Fruit fly (Drosophila melanogaster) whole organism, embryonic: ENCODE measurements around the gene Prp3.

Experiments
- ATbp ChIP-seq: fragments of 200-800 bp; sonication (Bioruptor generic); optimal IDR thresholded peaks from 2 replicates; lab custom pipeline; 2017; ENCODE audit warnings: missing biosample characterization, mild to moderate bottlenecking, missing genetic modification characterization, missing genetic modification reagents
- Aef1 ChIP-seq: fragments of 200-800 bp; sonication (Bioruptor generic); IDR thresholded peaks from 3 replicates; pipeline ENCODE4 v1.3.6; 2022; ENCODE audit warnings: missing biosample characterization, missing genetic modification characterization
- CG10543 ChIP-seq: fragments of 200-800 bp; sonication (Bioruptor generic); optimal IDR thresholded peaks from 3 replicates; lab custom pipeline; 2017; ENCODE audit warnings: missing biosample characterization, mild to moderate bottlenecking, missing genetic modification characterization, moderate library complexity
- CG10654 ChIP-seq: fragments of 200-800 bp; sonication (Bioruptor generic); optimal IDR thresholded peaks from 2 replicates; lab custom pipeline; 2016; ENCODE audit warnings: missing biosample characterization, missing genetic modification characterization
- CG10959 ChIP-seq: fragments of 200-800 bp; sonication (Bioruptor generic); IDR thresholded peaks from 2 replicates; pipeline ENCODE4 v1.3.6; 2022; ENCODE audit warnings: missing biosample characterization, missing genetic modification characterization
- CG11093 ChIP-seq: fragments of 200-800 bp; sonication (Bioruptor generic); IDR thresholded peaks from 3 replicates; pipeline ENCODE4 v1.3.6; 2022; ENCODE audit warnings: missing biosample characterization, missing genetic modification characterization
- CG12659 ChIP-seq: fragments of 200-800 bp; sonication (Bioruptor generic); optimal IDR thresholded peaks from 3 replicates; lab custom pipeline; 2017; ENCODE audit warnings: mild to moderate bottlenecking, missing biosample characterization, missing genetic modification reagents, missing genetic modification characterization
- CG15073 ChIP-seq: fragments of 200-800 bp; sonication (Bioruptor generic); optimal IDR thresholded peaks from 2 replicates; lab custom pipeline; 2016; ENCODE audit warnings: missing biosample characterization, missing genetic modification characterization
- CG16815 ChIP-seq: fragments of 200-800 bp; sonication (Bioruptor generic); optimal IDR thresholded peaks from 3 replicates; lab custom pipeline; 2017; ENCODE audit warnings: missing biosample characterization, mild to moderate bottlenecking, missing genetic modification characterization
- CG17568 ChIP-seq: fragments of 200-800 bp; sonication (Bioruptor generic); optimal IDR thresholded peaks from 2 replicates; lab custom pipeline; 2018; ENCODE audit warnings: missing biosample characterization, mild to moderate bottlenecking, missing genetic modification characterization, moderate library complexity
- CG18262 ChIP-seq: fragments of 200-800 bp; optimal IDR thresholded peaks from 3 replicates; lab custom pipeline; 2019; ENCODE audit warnings: missing biosample characterization, mild to moderate bottlenecking, missing genetic modification characterization, moderate library complexity
- CG18764 ChIP-seq: fragments of 200-800 bp; sonication (Bioruptor generic); optimal IDR thresholded peaks from 3 replicates; lab custom pipeline; 2016; ENCODE audit warnings: missing biosample characterization, missing genetic modification characterization
- CG42726 ChIP-seq: fragments of 200-800 bp; sonication (Bioruptor generic); IDR thresholded peaks from 2 replicates; pipeline ENCODE4 v1.3.6; 2022; ENCODE audit warnings: missing biosample characterization, missing genetic modification characterization; ENCODE audit not compliant: partially characterized antibody
- CG5953 ChIP-seq: fragments of 200-800 bp; sonication (Bioruptor generic); IDR thresholded peaks from 2 replicates; pipeline ENCODE4 v1.3.6; 2022; ENCODE audit warnings: missing biosample characterization, missing genetic modification characterization
- CG6854 ChIP-seq: fragments of 200-800 bp; sonication (Bioruptor generic); optimal IDR thresholded peaks from 3 replicates; lab custom pipeline; 2017; ENCODE audit warnings: missing biosample characterization, mild to moderate bottlenecking, missing genetic modification characterization
- CG8388 ChIP-seq: fragments of 200-800 bp; sonication (Bioruptor generic); optimal IDR thresholded peaks from 2 replicates; lab custom pipeline; 2019; ENCODE audit warnings: missing biosample characterization, mild to moderate bottlenecking, missing genetic modification characterization, moderate library complexity
- Dek ChIP-seq: fragments of 200-800 bp; sonication (Bioruptor generic); optimal IDR thresholded peaks from 3 replicates; lab custom pipeline; 2019; ENCODE audit warnings: missing biosample characterization, mild to moderate bottlenecking, missing genetic modification characterization, moderate library complexity
- Dfd ChIP-seq, 2 experiments: fragments of >200 bp; optimal IDR thresholded peaks; 2 replicates each; lab custom pipeline; 2017; ENCODE audit warnings: missing biosample characterization in 2 of 2, missing genetic modification characterization in 2 of 2
- Hr3 ChIP-seq: fragments of 200-800 bp; sonication (Bioruptor generic); optimal IDR thresholded peaks from 3 replicates; lab custom pipeline; 2016; ENCODE audit warnings: missing biosample characterization, missing genetic modification characterization
- Hr39 ChIP-seq: fragments of >200 bp; optimal IDR thresholded peaks from 2 replicates; lab custom pipeline; 2017
- Jarid2 ChIP-seq: fragments of 200-800 bp; sonication (Bioruptor generic); optimal IDR thresholded peaks from 3 replicates; lab custom pipeline; 2017; ENCODE audit warnings: mild to moderate bottlenecking, missing biosample characterization, missing genetic modification reagents, missing genetic modification characterization
- MBD-R2 ChIP-seq: fragments of 200-800 bp; sonication (Bioruptor generic); IDR thresholded peaks from 2 replicates; pipeline ENCODE4 v1.3.6; 2022; ENCODE audit warnings: missing biosample characterization, missing genetic modification characterization
- NFAT ChIP-seq: fragments of 200-800 bp; sonication (Bioruptor generic); IDR thresholded peaks from 2 replicates; pipeline ENCODE4 v1.3.6; 2022; ENCODE audit warnings: missing biosample characterization, missing genetic modification characterization
- Pdp1 ChIP-seq, 2 experiments: fragments of 200-800 bp; sonication (Bioruptor generic); optimal IDR thresholded peaks; 3 replicates each; lab custom pipeline; 2016; ENCODE audit warnings: missing biosample characterization in 2 of 2, missing genetic modification characterization in 2 of 2, mild to moderate bottlenecking in 1 of 2, moderate library complexity in 1 of 2
- Ravus ChIP-seq: fragments of 200-800 bp; sonication (Bioruptor generic); IDR thresholded peaks from 2 replicates; pipeline ENCODE4 v1.3.6; 2022; ENCODE audit warnings: missing biosample characterization, missing genetic modification characterization
- Sox102F ChIP-seq: fragments of 200-800 bp; sonication (Bioruptor generic); optimal IDR thresholded peaks from 2 replicates; lab custom pipeline; 2018; ENCODE audit warnings: missing biosample characterization, mild to moderate bottlenecking, missing genetic modification characterization, moderate library complexity
- Trl ChIP-seq, 3 experiments: fragments of >200 bp in 2 of 3; fragments of 200-800 bp in 1 of 3; sonication (Bioruptor generic) in 1 of 3; optimal IDR thresholded peaks; 2 replicates in 1 of 3; 3 replicates in 2 of 3; lab custom pipeline; 2016 to 2017; ENCODE audit warnings: missing biosample characterization in 1 of 3, missing genetic modification characterization in 1 of 3
- az2 ChIP-seq: fragments of 200-800 bp; sonication (Bioruptor generic); optimal IDR thresholded peaks from 3 replicates; lab custom pipeline; 2016; ENCODE audit warnings: missing biosample characterization, missing genetic modification characterization
- croc ChIP-seq: fragments of 200-800 bp; sonication (Bioruptor generic); conservative IDR thresholded peaks from 3 replicates; pipeline ENCODE4 v1.3.6; 2022; ENCODE audit warnings: missing biosample characterization, missing genetic modification characterization
- fd3F ChIP-seq: fragments of 200-800 bp; sonication (Bioruptor generic); optimal IDR thresholded peaks from 2 replicates; lab custom pipeline; 2018; ENCODE audit warnings: missing biosample characterization, mild to moderate bottlenecking, missing genetic modification characterization, moderate library complexity
- lilli ChIP-seq: fragments of 200-800 bp; sonication (Bioruptor generic); optimal IDR thresholded peaks from 3 replicates; lab custom pipeline; 2016; ENCODE audit warnings: missing biosample characterization, missing genetic modification characterization
- mam ChIP-seq: fragments of 200-800 bp; sonication (Bioruptor generic); optimal IDR thresholded peaks from 3 replicates; lab custom pipeline; 2016; ENCODE audit warnings: missing biosample characterization, missing genetic modification characterization
- onecut ChIP-seq: fragments of 200-800 bp; sonication (Bioruptor generic); IDR thresholded peaks from 2 replicates; pipeline ENCODE4 v1.3.6; 2022; ENCODE audit warnings: missing biosample characterization, missing genetic modification characterization
- pfk ChIP-seq: fragments of 200-800 bp; sonication (Bioruptor generic); optimal IDR thresholded peaks from 2 replicates; lab custom pipeline; 2018; ENCODE audit warnings: missing biosample characterization, mild to moderate bottlenecking, missing genetic modification characterization, moderate library complexity
- row ChIP-seq: fragments of 200-800 bp; sonication (Bioruptor generic); IDR thresholded peaks from 3 replicates; pipeline ENCODE4 v1.3.6; 2022; ENCODE audit warnings: missing biosample characterization, missing genetic modification characterization
- sens-2 ChIP-seq: fragments of 200-800 bp; sonication (Bioruptor generic); IDR thresholded peaks from 2 replicates; pipeline ENCODE4 v1.3.6; 2022; ENCODE audit warnings: missing biosample characterization, missing genetic modification characterization
- sim ChIP-seq: fragments of 200-800 bp; sonication (Bioruptor generic); IDR thresholded peaks from 2 replicates; pipeline ENCODE4 v1.3.6; 2022; ENCODE audit warnings: missing biosample characterization, missing genetic modification characterization
- sob ChIP-seq: fragments of 200-800 bp; sonication (Bioruptor generic); IDR thresholded peaks from 2 replicates; pipeline ENCODE4 v1.3.6; 2022; ENCODE audit warnings: missing biosample characterization, missing genetic modification characterization
- sqz ChIP-seq: fragments of 200-800 bp; sonication (Bioruptor generic); optimal IDR thresholded peaks from 3 replicates; lab custom pipeline; 2018; ENCODE audit warnings: missing biosample characterization, mild to moderate bottlenecking, missing genetic modification characterization
- tap ChIP-seq: fragments of 200-800 bp; optimal IDR thresholded peaks from 3 replicates; lab custom pipeline; 2019; ENCODE audit warnings: missing biosample characterization, mild to moderate bottlenecking, missing genetic modification characterization, moderate library complexity
- tio ChIP-seq: fragments of 200-800 bp; sonication (Bioruptor generic); optimal IDR thresholded peaks from 2 replicates; lab custom pipeline; 2017; ENCODE audit warnings: missing biosample characterization, missing genetic modification characterization, inconsistent platforms
- ttk ChIP-seq: fragments of 200-800 bp; sonication (Bioruptor generic); IDR thresholded peaks from 2 replicates; pipeline ENCODE4 v2.1.2; 2022; ENCODE audit warnings: missing biosample characterization, missing genetic modification characterization
- wek ChIP-seq: fragments of 200-800 bp; sonication (Bioruptor generic); optimal IDR thresholded peaks from 3 replicates; lab custom pipeline; 2018; ENCODE audit warnings: missing biosample characterization, mild to moderate bottlenecking, missing genetic modification characterization, moderate library complexity
- wor ChIP-seq: fragments of 200-800 bp; sonication (Bioruptor generic); IDR thresholded peaks from 2 replicates; pipeline ENCODE4 v1.3.6; 2022; ENCODE audit warnings: missing biosample characterization, missing genetic modification characterization

The Prp3 gene

dm6 chr3L:19905427-19905826 lies 4.7 kb upstream of the Prp3 start (continued):
- TF ChIP-seq CG16815 (GFP tag; lab: Kevin White, UChicago) = no peak
- no peak for TF ChIP-seq sim (GFP tag; lab: Robert Waterston, UW)
- TF ChIP-seq Pdp1 (GFP tag; optimal IDR thresholded peaks at IDR 0.05; lab: Kevin White, UChicago) = no peak
- no peak for TF ChIP-seq CG11093
- no peak for TF ChIP-seq sob
- no peak for TF ChIP-seq sqz (GFP tag; lab: Kevin White, UChicago)
- TF ChIP-seq pfk (GFP tag; lab: Kevin White, UChicago) = no peak
- no peak for TF ChIP-seq Hr39 (lab: Kevin White, UChicago)
- no peak for TF ChIP-seq Jarid2 (GFP tag; lab: Kevin White, UChicago)
- TF ChIP-seq CG18262 (tag; lab: Kevin White, UChicago) = peak; percentile 5
- TF ChIP-seq Hr3 = peak; percentile 12
- TF ChIP-seq lilli (GFP tag; lab: Kevin White, UChicago) = peak; percentile 44
- TF ChIP-seq Sox102F (GFP tag; lab: Kevin White, UChicago) = peak; percentile 35
- peak; percentile 17 for TF ChIP-seq az2 (GFP tag; lab: Kevin White, UChicago)
- TF ChIP-seq CG42726 (GFP tag; lab: Robert Waterston, UW) = no peak
- TF ChIP-seq CG15073 = no peak
- TF ChIP-seq sens-2 (GFP tag; lab: Robert Waterston, UW) = no peak; the same call in 1 of the 2 replicates
- no peak; the same call in 1 of the 2 replicates for TF ChIP-seq MBD-R2 (GFP tag; lab: Robert Waterston, UW)
- TF ChIP-seq, all 482 proteins: peak for 54

dm6 chr3L:19906148-19906752 lies 3.9 kb upstream of the Prp3 start:
- TF ChIP-seq sim (GFP tag; lab: Robert Waterston, UW) (no peak), Trl (optimal IDR thresholded peaks at IDR 0.05; lab: Kevin White, UChicago) (peak in 1 of 2 experiments; percentile 29), Trl (GFP tag; optimal IDR thresholded peaks at IDR 0.05; lab: Kevin White, UChicago) (no peak), CG10959 (GFP tag; lab: Robert Waterston, UW) (no peak), row (GFP tag; lab: Robert Waterston, UW) (0 out of 3 replicates have a peak, but pooled peaks have one; percentile 13), tio (GFP tag; lab: Kevin White, UChicago) (peak; percentile 7), Ravus (GFP tag; lab: Robert Waterston, UW) (no peak), CG6854 (GFP tag; lab: Kevin White, UChicago) (peak; percentile 28)

dm6 chr3L:19906780-19907705 lies 3.1 kb upstream of the Prp3 start:
- TF ChIP-seq wek (GFP tag; lab: Kevin White, UChicago) (peak; percentile 77), CG18764 (GFP tag; lab: Kevin White, UChicago) (peak; percentile 64), CG8388 (GFP tag; lab: Kevin White, UChicago) (peak; percentile 0), Hr39 (lab: Kevin White, UChicago) (no peak), ATbp (GFP tag; lab: Kevin White, UChicago) (peak; percentile 90), Dek (no peak), tap (tag; lab: Kevin White, UChicago) (no peak), Aef1 (GFP tag; lab: Robert Waterston, UW) (no peak; the same call in 2 of the 3 replicates), fd3F (GFP tag; lab: Kevin White, UChicago) (peak; percentile 64), CG10543 (GFP tag; lab: Kevin White, UChicago) (peak; percentile 94), croc (no peak), CG17568 (GFP tag; lab: Kevin White, UChicago) (peak; percentile 70), mam (GFP tag; lab: Kevin White, UChicago) (no peak), CG10654 (GFP tag; lab: Kevin White, UChicago) (peak; percentile 66), NFAT (GFP tag; lab: Robert Waterston, UW) (peak; percentile 62; the same call in 1 of the 2 replicates), wor (GFP tag; lab: Robert Waterston, UW) (no peak), Dfd (GFP tag; optimal IDR thresholded peaks at IDR 0.05; lab: Kevin White, UChicago) (no peak), CG5953 (GFP tag; lab: Robert Waterston, UW) (peak; percentile 53; the same call in 1 of the 2 replicates), CG12659 (GFP tag; lab: Kevin White, UChicago) (peak; percentile 60), ttk (GFP tag; lab: Robert Waterston, UW) (no peak; the same call in 1 of the 2 replicates), onecut (GFP tag; lab: Robert Waterston, UW) (peak; percentile 57; the same call in 1 of the 2 replicates)
